Worm (Caenorhabditis elegans): ENCODE data around the gene ret-1.

The ret-1 gene

DNA sequence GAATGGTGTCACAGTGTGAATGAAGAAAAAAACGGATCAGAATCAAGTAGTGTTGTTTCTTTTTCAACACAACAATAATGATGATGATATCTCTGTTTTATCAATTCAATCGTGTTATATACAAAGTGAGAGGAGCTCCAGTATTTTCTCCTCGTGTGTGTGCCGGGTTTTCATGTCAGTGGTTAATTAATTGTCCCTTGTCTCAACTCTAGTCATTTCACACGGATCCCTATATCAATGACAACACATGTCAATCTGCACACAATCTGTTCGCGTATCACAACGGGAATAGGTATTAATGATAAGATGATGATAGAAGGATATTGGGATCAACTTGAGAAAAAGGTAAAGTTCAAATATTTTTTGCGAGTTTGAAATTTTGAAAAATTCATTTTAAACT lies 46.8 kb downstream of the ret-1 start:
- no peak for TF ChIP-seq sea-2 (GFP tag; IDR thresholded peaks at IDR 0.05)
- no peak for TF ChIP-seq hmg-20 (GFP tag; IDR thresholded peaks at IDR 0.05)
- TF ChIP-seq hrde-1 (tag; optimal IDR thresholded peaks at IDR 0.05; ENCODE audit: borderline replicate concordance) = no peak
- TF ChIP-seq F52B5.7 (tag; optimal IDR thresholded peaks at IDR 0.05) = no peak
- TF ChIP-seq zim-3 (tag; optimal IDR thresholded peaks at IDR 0.05) = no peak
- TF ChIP-seq tbp1 (GFP tag; optimal IDR thresholded peaks at IDR 0.05) = no peak
- no peak for TF ChIP-seq hlh-26 (GFP tag; conservative IDR thresholded peaks at IDR 0.05)
- TF ChIP-seq tbx-9 (tag; optimal IDR thresholded peaks at IDR 0.05; ENCODE audit: borderline replicate concordance) = no peak
- TF ChIP-seq attf-3 (GFP tag; conservative IDR thresholded peaks at IDR 0.05) = no peak
- TF ChIP-seq rcor-1 (GFP tag; IDR thresholded peaks at IDR 0.05) = no peak
- TF ChIP-seq lin-26 (GFP tag; IDR thresholded peaks at IDR 0.05) = no peak
- no peak for TF ChIP-seq mxl-1 (tag; optimal IDR thresholded peaks at IDR 0.05)
- no peak for TF ChIP-seq ztf-28 (GFP tag; IDR thresholded peaks at IDR 0.05)
- no peak for TF ChIP-seq Y53F4B.3 (GFP tag; IDR thresholded peaks at IDR 0.05)
- TF ChIP-seq ets-4 (GFP tag; optimal IDR thresholded peaks at IDR 0.05) = no peak
- no peak for TF ChIP-seq F55B11.4 (tag; optimal IDR thresholded peaks at IDR 0.05; ENCODE audit: borderline replicate concordance, insufficient read depth)
- no peak for TF ChIP-seq ceh-27 (GFP tag; optimal IDR thresholded peaks at IDR 0.05)
- no peak for TF ChIP-seq athp-1 (tag; optimal IDR thresholded peaks at IDR 0.05)
- TF ChIP-seq dpl-1 (GFP tag; optimal IDR thresholded peaks at IDR 0.05) = no peak
- TF ChIP-seq F49E8.2 (tag; optimal IDR thresholded peaks at IDR 0.05; ENCODE audit: insufficient read depth) = no peak

DNA sequence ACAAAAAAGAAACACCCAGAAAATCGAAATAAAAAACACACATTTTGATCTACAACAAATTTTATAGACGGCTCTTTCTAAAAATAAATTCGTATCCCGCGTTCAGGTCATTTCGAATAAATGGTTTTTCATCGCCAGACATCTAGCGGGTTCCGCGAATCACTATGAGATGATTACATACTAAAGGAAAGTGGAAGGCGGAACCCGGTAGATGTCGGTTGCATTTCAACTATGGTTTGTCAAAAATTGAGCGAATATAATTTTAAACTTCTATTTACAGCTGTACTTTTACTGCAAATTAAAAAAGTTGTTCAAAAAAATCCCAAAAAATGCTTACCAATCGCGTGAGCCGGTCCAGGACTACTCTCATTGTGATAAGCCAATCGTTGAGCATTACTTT lies 49.3 kb downstream of the ret-1 start:
- 0 out of 2 replicates have a peak, but pooled peaks have one; percentile 9 for TF ChIP-seq hmg-1.2 (GFP tag; IDR thresholded peaks at IDR 0.05)
- TF ChIP-seq snpc-4 (GFP tag; optimal IDR thresholded peaks at IDR 0.05) = no peak
- peak in 2 of 4 experiments; percentile 67 to 76 for TF ChIP-seq snpc-4 (tag; optimal IDR thresholded peaks at IDR 0.05)
- peak; percentile 5 for TF ChIP-seq snpc-1.1 (tag; optimal IDR thresholded peaks at IDR 0.05; ENCODE audit: insufficient read depth)
- no peak for TF ChIP-seq D2030.7 (GFP tag; IDR thresholded peaks at IDR 0.05)
- TF ChIP-seq ceh-40 (GFP tag; IDR thresholded peaks at IDR 0.05) = no peak

DNA sequence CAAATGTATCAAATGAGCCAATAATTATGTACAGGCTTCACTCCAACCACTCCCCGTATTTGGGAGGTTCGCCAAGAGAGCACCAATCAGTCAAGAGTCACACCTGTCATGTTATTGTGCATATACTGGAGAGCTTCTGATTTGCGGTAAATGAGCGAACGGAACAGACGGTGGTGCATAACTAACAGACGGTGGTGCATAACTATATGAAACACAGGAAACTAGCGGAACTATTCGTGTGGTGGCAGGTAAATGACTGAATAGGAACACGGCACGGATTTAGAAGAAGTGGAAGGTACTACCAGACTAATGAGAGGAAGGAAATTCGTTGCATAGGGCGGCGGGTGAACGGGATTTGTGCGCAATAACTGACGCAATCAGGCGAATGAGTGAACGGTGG lies 54.2 kb downstream of the ret-1 start:
- no peak for TF ChIP-seq let-526 (GFP tag; IDR thresholded peaks at IDR 0.05)
- TF ChIP-seq atf-7 (tag; optimal IDR thresholded peaks at IDR 0.05) = no peak
- no peak for TF ChIP-seq die-1 (tag; optimal IDR thresholded peaks at IDR 0.05)
- no peak for TF ChIP-seq ceh-79 (tag; optimal IDR thresholded peaks at IDR 0.05)
- TF ChIP-seq akir-1 (GFP tag; optimal IDR thresholded peaks at IDR 0.05) = no peak

DNA sequence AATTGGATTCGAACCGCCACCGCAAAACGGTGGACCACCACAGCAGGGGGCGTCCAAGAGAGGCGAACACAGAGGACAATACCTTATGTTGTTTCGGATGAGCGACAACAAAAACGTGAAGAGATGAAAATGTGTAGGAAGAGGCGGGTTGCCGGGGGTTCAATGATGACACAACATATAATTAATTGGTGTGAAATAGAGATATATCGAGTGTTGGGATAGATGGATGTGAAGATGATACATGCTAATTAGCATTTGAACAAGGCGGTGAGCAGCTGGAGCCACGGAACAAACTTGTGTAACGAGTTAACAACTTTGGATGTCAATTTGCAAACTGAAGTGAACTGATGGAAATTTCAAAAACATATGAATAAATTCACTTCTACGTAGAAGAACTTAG lies 54.9 kb downstream of the ret-1 start:
- TF ChIP-seq nhr-120 (GFP tag; IDR thresholded peaks at IDR 0.05) (no peak), F23B12.7 (tag; optimal IDR thresholded peaks at IDR 0.05; ENCODE audit: insufficient read depth) (no peak), ama-1 (optimal IDR thresholded peaks at IDR 0.05) (no peak), ama-1 (GFP tag; optimal IDR thresholded peaks at IDR 0.05) (no peak), ztf-28 (GFP tag; IDR thresholded peaks at IDR 0.05) (no peak)

All from whole organism, young adult.